Fruit fly (Drosophila melanogaster): ENCODE measurements around the gene eff.

eff gene

dm6 chr3R:14706860-14707259 is 34.3 kb downstream of the eff start (continued):
- peak; percentile 55; the same call in 2 of the 3 replicates for TF ChIP-seq B-H1 (GFP tag; IDR thresholded peaks at IDR 0.05)
- peak; percentile 15 for TF ChIP-seq CG17568 (GFP tag; optimal IDR thresholded peaks at IDR 0.05)
- 0 out of 2 replicates have a peak, but pooled peaks have one; percentile 52 for TF ChIP-seq bowl (GFP tag; IDR thresholded peaks at IDR 0.05)
- no peak for TF ChIP-seq CG7928 (GFP tag; optimal IDR thresholded peaks at IDR 0.05)
- peak; percentile 84 for TF ChIP-seq sens (GFP tag)
- peak; percentile 74 for TF ChIP-seq klu (GFP tag; IDR thresholded peaks at IDR 0.05)
- peak; percentile 37 for TF ChIP-seq CG7556 (GFP tag; optimal IDR thresholded peaks at IDR 0.05)
- TF ChIP-seq Eip74EF (GFP tag; optimal IDR thresholded peaks at IDR 0.05), result no peak
- TF ChIP-seq CkIIα-i1 (GFP tag; IDR thresholded peaks at IDR 0.05), result no peak
- TF ChIP-seq esg (GFP tag; conservative IDR thresholded peaks at IDR 0.05), result peak; percentile 52
- TF ChIP-seq ase (GFP tag; IDR thresholded peaks at IDR 0.05), result 0 out of 3 replicates have a peak, but pooled peaks have one; percentile 61
- peak; percentile 37 for TF ChIP-seq CG9876 (GFP tag; optimal IDR thresholded peaks at IDR 0.05)
- no peak for TF ChIP-seq stwl (tag; optimal IDR thresholded peaks at IDR 0.05)
- TF ChIP-seq D19A (tag; optimal IDR thresholded peaks at IDR 0.05), result peak; percentile 12
- TF ChIP-seq lilli (GFP tag; optimal IDR thresholded peaks at IDR 0.05), result peak; percentile 70
- no peak for TF ChIP-seq run (tag; optimal IDR thresholded peaks at IDR 0.05)
- peak; percentile 48 for TF ChIP-seq phol (tag; optimal IDR thresholded peaks at IDR 0.05)
- no peak for TF ChIP-seq Poxn (GFP tag; IDR thresholded peaks at IDR 0.05)
- TF ChIP-seq CG4282 (GFP tag; optimal IDR thresholded peaks at IDR 0.05), result no peak
- peak; percentile 24; the same call in 1 of the 2 replicates for TF ChIP-seq Ravus (GFP tag; IDR thresholded peaks at IDR 0.05)
- TF ChIP-seq HHEX (GFP tag; optimal IDR thresholded peaks at IDR 0.05), result peak; percentile 41
- no peak for TF ChIP-seq Hr78 (GFP tag; optimal IDR thresholded peaks at IDR 0.05)
- peak; percentile 42 for TF ChIP-seq tap (tag; optimal IDR thresholded peaks at IDR 0.05)
- peak in 1 of 2 experiments; percentile 34 for TF ChIP-seq bsh (GFP tag; optimal IDR thresholded peaks at IDR 0.05)
- peak; percentile 61 for TF ChIP-seq vnd (GFP tag; IDR thresholded peaks at IDR 0.05; ENCODE audit: partially characterized antibody)
- TF ChIP-seq Jarid2 (GFP tag; optimal IDR thresholded peaks at IDR 0.05), result no peak
- TF ChIP-seq Pdp1 (GFP tag; optimal IDR thresholded peaks at IDR 0.05), result peak; percentile 45 to 59
- no peak for TF ChIP-seq CG8478 (optimal IDR thresholded peaks at IDR 0.05)
- TF ChIP-seq CG8290 (GFP tag; optimal IDR thresholded peaks at IDR 0.05), result no peak
- TF ChIP-seq CG8290 (tag; optimal IDR thresholded peaks at IDR 0.05), result peak in 1 of 2 experiments; percentile 73
- peak; percentile 33 for TF ChIP-seq Ssrp (tag; optimal IDR thresholded peaks at IDR 0.05)
- no peak for TF ChIP-seq ATbp (GFP tag; optimal IDR thresholded peaks at IDR 0.05)
- peak; percentile 13 for TF ChIP-seq jing (GFP tag; optimal IDR thresholded peaks at IDR 0.05)
- TF ChIP-seq CHES-1-like (GFP tag; optimal IDR thresholded peaks at IDR 0.05), result peak; percentile 28
- peak; percentile 71 for TF ChIP-seq HLH54F (GFP tag; optimal IDR thresholded peaks at IDR 0.05)
- no peak for TF ChIP-seq HLHmδ (GFP tag; optimal IDR thresholded peaks at IDR 0.05)
- no peak for TF ChIP-seq CG17612 (GFP tag; IDR thresholded peaks at IDR 0.05)
- peak; percentile 70; the same call in 2 of the 3 replicates for TF ChIP-seq CG2889 (GFP tag; IDR thresholded peaks at IDR 0.05)
- peak; percentile 73 for TF ChIP-seq CG34224 (GFP tag; IDR thresholded peaks at IDR 0.05; ENCODE audit: partially characterized antibody)
- peak; percentile 57 for TF ChIP-seq Myb (GFP tag; optimal IDR thresholded peaks at IDR 0.05)
- peak; percentile 50 for TF ChIP-seq unpg (GFP tag; optimal IDR thresholded peaks at IDR 0.05)
- peak; percentile 13 for TF ChIP-seq NfI (GFP tag; optimal IDR thresholded peaks at IDR 0.05)
- no peak for TF ChIP-seq cad (GFP tag; optimal IDR thresholded peaks at IDR 0.05)
- TF ChIP-seq CG9932 (GFP tag; IDR thresholded peaks at IDR 0.05), result peak; percentile 84
- TF ChIP-seq CG11398 (GFP tag; optimal IDR thresholded peaks at IDR 0.05), result no peak
- peak; percentile 56 for TF ChIP-seq CG7372 (GFP tag; IDR thresholded peaks at IDR 0.05)
- peak; percentile 80 for TF ChIP-seq CG14860 (GFP tag; IDR thresholded peaks at IDR 0.05; ENCODE audit: partially characterized antibody)
- TF ChIP-seq eve (GFP tag; optimal IDR thresholded peaks at IDR 0.05), result peak in 1 of 2 experiments; percentile 50
- peak; percentile 22 for TF ChIP-seq CG13775 (GFP tag; optimal IDR thresholded peaks at IDR 0.05)
- no peak for TF ChIP-seq dm (GFP tag; optimal IDR thresholded peaks at IDR 0.05)

Measured in whole organism, embryonic.